Worm (Caenorhabditis elegans) whole organism, L2 larva: ENCODE results near the gene plc-4.
A peak's percentile ranks its signal among the peaks of the same experiment; 100 is the strongest.

ENCODE experiments used
- ZK546.5 ChIP-seq: sonication (generic microtip); optimal IDR thresholded peaks from 2 replicates; lab custom pipeline; 2017; ENCODE audit warnings: missing biosample characterization, missing genetic modification characterization
- dmd-4 ChIP-seq: sonication (generic microtip); optimal IDR thresholded peaks from 2 replicates; lab custom pipeline; 2017; ENCODE audit warnings: missing biosample characterization, missing genetic modification characterization
- elt-3 ChIP-seq: sonication (generic microtip); optimal IDR thresholded peaks from 2 replicates; lab custom pipeline; 2017; ENCODE audit warnings: missing biosample characterization, missing genetic modification characterization
- fos-1 ChIP-seq: fragments of 150-350 bp; optimal IDR thresholded peaks from 2 replicates; lab custom pipeline; 2014; ENCODE audit warnings: missing biosample characterization, missing genetic modification characterization
- nhr-11 ChIP-seq: fragments of 150-350 bp; optimal IDR thresholded peaks from 2 replicates; lab custom pipeline; 2014; ENCODE audit warnings: missing biosample characterization, missing genetic modification characterization
- unc-62 ChIP-seq: fragments of 150-350 bp; optimal IDR thresholded peaks from 2 replicates; lab custom pipeline; 2014; ENCODE audit warnings: missing biosample characterization, missing genetic modification reagents, missing genetic modification characterization

DNA sequence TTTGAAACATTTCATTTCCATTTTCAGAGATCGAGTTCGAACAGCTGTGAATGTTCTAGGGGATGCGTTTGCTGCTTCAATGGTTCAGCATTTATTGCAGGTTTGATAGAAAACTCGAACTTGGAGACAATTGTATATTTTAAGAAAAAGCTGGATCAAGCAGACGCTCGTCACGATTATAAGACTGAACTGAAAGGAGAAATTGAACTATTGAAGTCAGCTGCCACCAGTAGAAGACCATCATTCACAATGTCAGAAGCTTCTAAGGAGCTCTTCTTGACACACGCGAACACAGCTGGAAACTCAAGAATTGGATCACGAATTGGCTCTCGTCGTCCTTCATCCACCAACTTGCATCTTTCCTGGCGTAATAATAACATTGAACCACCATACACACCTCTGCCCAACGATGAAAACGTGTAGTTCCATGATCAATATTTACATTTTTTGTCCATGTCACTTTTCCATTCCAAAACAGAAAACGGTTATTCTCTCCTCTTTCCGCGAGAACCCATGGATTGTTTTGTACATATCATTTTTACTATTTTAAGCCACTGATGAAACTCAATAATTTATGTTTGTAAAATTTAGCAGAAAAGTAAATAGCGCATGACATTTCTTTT is 6.5 kb downstream of the plc-4 start:
- TF ChIP-seq dmd-4 (tag; lab: Kevin White, UChicago) (no peak), ZK546.5 (tag; lab: Kevin White, UChicago) (no peak), elt-3 (tag; lab: Kevin White, UChicago) (no peak), fos-1 (tag; lab: Kevin White, UChicago) (peak; percentile 14), nhr-11 (tag; lab: Kevin White, UChicago) (no peak), unc-62 (GFP tag; lab: Kevin White, UChicago) (no peak)
